Worm (Caenorhabditis elegans): ENCODE data around the gene cbp-1.

Gene cbp-1

DNA sequence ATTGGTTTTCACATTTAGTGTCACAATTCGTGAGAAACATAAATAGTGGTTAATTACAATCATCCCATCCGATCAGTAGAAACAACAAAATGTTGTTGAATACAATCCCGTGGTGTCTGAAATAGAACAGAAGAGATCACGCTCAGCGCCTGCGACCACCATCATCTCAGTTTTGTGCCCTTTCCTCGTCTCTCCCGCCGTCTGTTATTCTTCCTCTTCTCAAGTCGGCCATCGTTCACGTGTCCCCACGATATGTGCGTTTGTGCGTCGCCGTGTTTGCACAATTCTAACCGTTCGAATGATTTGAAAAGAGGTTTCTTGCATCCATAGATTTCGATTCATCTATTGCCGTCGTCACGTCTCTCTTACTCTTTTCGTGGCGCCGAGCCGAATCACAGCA is 52.5 kb downstream of the cbp-1 start, which contains the start of gene panl-3 (continued):
- TF ChIP-seq ztf-7 (tag; optimal IDR thresholded peaks at IDR 0.05) (peak; percentile 28), mes-2 (tag; optimal IDR thresholded peaks at IDR 0.05; ENCODE audit: poor library complexity, severe bottlenecking) (peak; percentile 84), F37D6.2 (tag; optimal IDR thresholded peaks at IDR 0.05) (no peak), ceh-44 (GFP tag; IDR thresholded peaks at IDR 0.05) (no peak), zip-11 (GFP tag; IDR thresholded peaks at IDR 0.05) (no peak), ZK546.5 (tag; optimal IDR thresholded peaks at IDR 0.05) (no peak), lin-1 (GFP tag; IDR thresholded peaks at IDR 0.05) (0 out of 2 replicates have a peak, but pooled peaks have one; percentile 24), nhr-48 (tag; optimal IDR thresholded peaks at IDR 0.05) (no peak), dpl-1 (GFP tag; optimal IDR thresholded peaks at IDR 0.05) (peak; percentile 63), saeg-2 (GFP tag; IDR thresholded peaks at IDR 0.05) (no peak), sdz-12 (GFP tag; optimal IDR thresholded peaks at IDR 0.05) (no peak), Y5F2A.4 (GFP tag; optimal IDR thresholded peaks at IDR 0.05) (no peak), lsy-2 (tag; optimal IDR thresholded peaks at IDR 0.05) (peak; percentile 10 to 74), pha-4 (GFP tag; IDR thresholded peaks at IDR 0.05) (no peak), pha-4 (tag; optimal IDR thresholded peaks at IDR 0.05) (peak; percentile 16), nhr-6 (tag; optimal IDR thresholded peaks at IDR 0.05) (peak; percentile 38), Y105C5A.15 (GFP tag; IDR thresholded peaks at IDR 0.05) (no peak), lir-3 (tag; optimal IDR thresholded peaks at IDR 0.05) (no peak), ZK337.2 (GFP tag; IDR thresholded peaks at IDR 0.05) (no peak), nhr-28 (tag; optimal IDR thresholded peaks at IDR 0.05) (peak; percentile 32), nhr-11 (tag; optimal IDR thresholded peaks at IDR 0.05) (no peak), T20F7.1 (GFP tag; optimal IDR thresholded peaks at IDR 0.05) (no peak), lin-29 (GFP tag; IDR thresholded peaks at IDR 0.05) (no peak), mep-1 (tag; optimal IDR thresholded peaks at IDR 0.05) (peak; percentile 63), nhr-41 (GFP tag; IDR thresholded peaks at IDR 0.05) (no peak), vab-7 (GFP tag; IDR thresholded peaks at IDR 0.05) (no peak), arid-1 (GFP tag; conservative IDR thresholded peaks at IDR 0.05) (no peak), lin-15B (tag; optimal IDR thresholded peaks at IDR 0.05) (no peak), ceh-28 (tag; optimal IDR thresholded peaks at IDR 0.05) (no peak), lin-38 (GFP tag; IDR thresholded peaks at IDR 0.05) (peak; percentile 50), mdl-1 (tag; optimal IDR thresholded peaks at IDR 0.05) (peak; percentile 67 to 95), madf-9 (GFP tag; conservative IDR thresholded peaks at IDR 0.05) (no peak), hlh-11 (tag; optimal IDR thresholded peaks at IDR 0.05) (peak; percentile 78), hif-1 (tag; optimal IDR thresholded peaks at IDR 0.05) (peak in 1 of 2 experiments; percentile 32), ztf-11 (tag; optimal IDR thresholded peaks at IDR 0.05) (no peak)

DNA sequence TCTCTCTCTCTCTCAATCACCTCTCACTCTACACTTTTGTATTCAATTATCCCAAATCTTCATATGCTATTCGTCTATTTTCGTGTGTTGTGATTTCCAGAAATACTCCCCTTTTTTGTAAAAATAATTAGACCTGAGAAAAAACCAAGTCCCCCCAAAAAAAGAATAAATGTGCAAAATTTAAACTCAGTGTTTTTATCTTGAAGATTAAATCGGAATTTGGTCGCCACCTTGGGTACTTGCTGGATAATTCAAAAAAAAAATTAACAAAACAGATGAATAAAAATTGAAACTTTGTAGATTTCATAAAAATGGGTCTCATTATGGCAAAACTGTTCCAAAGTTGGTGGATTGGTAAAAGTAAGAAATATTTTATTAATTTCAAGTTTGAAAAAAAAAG is 56.6 kb downstream of the cbp-1 start, which contains the start of gene arl-5:
TSS of gene arl-5 (plus strand) at position 301 of the 400 bp plus-strand sequence.
- TF ChIP-seq Y5F2A.4 (GFP tag; optimal IDR thresholded peaks at IDR 0.05) (no peak), sdz-12 (GFP tag; optimal IDR thresholded peaks at IDR 0.05) (no peak), jun-1 (tag; optimal IDR thresholded peaks at IDR 0.05) (no peak), daf-16 (GFP tag; optimal IDR thresholded peaks at IDR 0.05) (no peak), daf-16 (tag; optimal IDR thresholded peaks at IDR 0.05) (no peak), zfp-2 (tag; optimal IDR thresholded peaks at IDR 0.05) (no peak), lin-1 (GFP tag; IDR thresholded peaks at IDR 0.05) (no peak), dve-1 (tag; optimal IDR thresholded peaks at IDR 0.05; ENCODE audit: insufficient read depth) (no peak), mxl-3 (GFP tag; optimal IDR thresholded peaks at IDR 0.05) (no peak), tra-1 (GFP tag; IDR thresholded peaks at IDR 0.05) (no peak), nhr-28 (tag; optimal IDR thresholded peaks at IDR 0.05) (no peak)

Data from whole organism, L4 larva.